Worm (Caenorhabditis elegans) whole organism, late embryonic: ENCODE measurements around the gene unc-61.

Experiments
- K02D7.2 ChIP-seq: sonication (generic microtip); optimal IDR thresholded peaks from 2 replicates; lab custom pipeline; 2017; ENCODE audit warnings: mild to moderate bottlenecking, missing genetic modification characterization, missing compliant biosample characterization
- K09A11.1 ChIP-seq: sonication (generic microtip); optimal IDR thresholded peaks from 2 replicates; lab custom pipeline; 2017; ENCODE audit warnings: antibody characterized with exemption, mild to moderate bottlenecking, missing genetic modification characterization, missing compliant biosample characterization; ENCODE audit not compliant: insufficient read depth
- Y22D7AL.16 ChIP-seq: sonication (generic microtip); optimal IDR thresholded peaks from 2 replicates; lab custom pipeline; 2016; ENCODE audit warnings: missing genetic modification characterization, missing compliant biosample characterization
- ceh-45 ChIP-seq: fragments of 200-800 bp; sonication (Bioruptor generic); IDR thresholded peaks from 2 replicates; pipeline ENCODE4 v1.3.6; 2022; ENCODE audit warnings: missing genetic modification reagents, missing genetic modification characterization, missing compliant biosample characterization
- ceh-48 ChIP-seq: sonication (generic microtip); optimal IDR thresholded peaks from 2 replicates; lab custom pipeline; 2016; ENCODE audit warnings: missing genetic modification characterization, inconsistent platforms, missing compliant biosample characterization
- elt-4 ChIP-seq: sonication (generic microtip); optimal IDR thresholded peaks from 2 replicates; lab custom pipeline; 2016; ENCODE audit warnings: missing genetic modification characterization, missing compliant biosample characterization
- ets-4 ChIP-seq: sonication (generic microtip); optimal IDR thresholded peaks from 2 replicates; lab custom pipeline; 2016; ENCODE audit warnings: missing genetic modification characterization, missing compliant biosample characterization
- eyg-1 ChIP-seq: sonication (generic microtip); optimal IDR thresholded peaks from 2 replicates; lab custom pipeline; 2016; ENCODE audit warnings: missing genotype, missing genetic modification characterization, missing compliant biosample characterization
- gmeb-2 ChIP-seq: sonication (generic microtip); optimal IDR thresholded peaks from 2 replicates; lab custom pipeline; 2016; ENCODE audit warnings: missing genetic modification characterization, inconsistent platforms, missing compliant biosample characterization
- hlh-15 ChIP-seq: sonication (generic microtip); optimal IDR thresholded peaks from 2 replicates; lab custom pipeline; 2016; ENCODE audit warnings: missing genetic modification characterization, missing compliant biosample characterization
- hlh-8 ChIP-seq: sonication (generic microtip); optimal IDR thresholded peaks from 2 replicates; lab custom pipeline; 2016; ENCODE audit warnings: missing genotype, missing genetic modification characterization, missing compliant biosample characterization
- nhr-232 ChIP-seq: sonication (generic microtip); optimal IDR thresholded peaks from 2 replicates; lab custom pipeline; 2016; ENCODE audit warnings: missing genetic modification characterization, missing compliant biosample characterization
- pat-9 ChIP-seq: fragments of 200-800 bp; sonication (Bioruptor generic); optimal IDR thresholded peaks from 2 replicates; lab custom pipeline; 2018; ENCODE audit warnings: mild to moderate bottlenecking, missing genetic modification characterization, moderate library complexity, missing compliant biosample characterization
- sox-4 ChIP-seq: sonication (generic microtip); optimal IDR thresholded peaks from 2 replicates; lab custom pipeline; 2017; ENCODE audit warnings: mild to moderate bottlenecking, missing genetic modification characterization, inconsistent platforms, missing compliant biosample characterization
- ttx-3 ChIP-seq: sonication (generic microtip); optimal IDR thresholded peaks from 2 replicates; lab custom pipeline; 2016; ENCODE audit warnings: missing genetic modification reagents, missing genetic modification characterization, missing compliant biosample characterization
- unc-3 ChIP-seq, 2 experiments: fragments of 200-800 bp in 1 of 2; sonication (Bioruptor generic) in 1 of 2; sonication (generic microtip) in 1 of 2; conservative IDR thresholded peaks in 1 of 2; optimal IDR thresholded peaks in 1 of 2; 2 replicates each; pipeline versions ENCODE4 v1.3.6 to Lab custom; 2016 to 2022; ENCODE audit warnings: missing compliant biosample characterization in 2 of 2, missing genetic modification characterization in 2 of 2, missing genetic modification reagents in 1 of 2
- unc-42 ChIP-seq: sonication (generic microtip); optimal IDR thresholded peaks from 2 replicates; lab custom pipeline; 2016; ENCODE audit warnings: missing genotype, missing genetic modification characterization, missing compliant biosample characterization
- ztf-16 ChIP-seq: sonication (generic microtip); optimal IDR thresholded peaks from 2 replicates; lab custom pipeline; 2017; ENCODE audit warnings: missing genetic modification characterization, missing compliant biosample characterization

unc-61 gene

ce11 chrV:14683926-14684325 lies 50.1 kb downstream of the unc-61 start:
- TF ChIP-seq K02D7.2 (no peak), Y22D7AL.16 (tag; lab: Kevin White, UChicago) (no peak), hlh-8 (tag; lab: Kevin White, UChicago) (no peak)

ce11 chrV:14683291-14683690 lies 50.7 kb downstream of the unc-61 start:
- TF ChIP-seq ceh-48 (tag; lab: Kevin White, UChicago) (no peak), unc-3 (GFP tag; conservative IDR thresholded peaks at IDR 0.05; lab: Robert Waterston, UW) (no peak), unc-3 (tag; optimal IDR thresholded peaks at IDR 0.05; lab: Kevin White, UChicago) (no peak), nhr-232 (tag; lab: Kevin White, UChicago) (no peak), eyg-1 (no peak), K09A11.1 (tag; lab: Kevin White, UChicago) (no peak), sox-4 (tag; lab: Kevin White, UChicago) (no peak), ttx-3 (tag; lab: Kevin White, UChicago) (no peak), gmeb-2 (tag; lab: Kevin White, UChicago) (no peak), unc-42 (tag; lab: Kevin White, UChicago) (no peak), pat-9 (tag; lab: Kevin White, UChicago) (no peak)

- TF ChIP-seq ceh-45 (no peak), sox-4 (tag; lab: Kevin White, UChicago) (no peak), hlh-15 (no peak), ets-4 (tag; lab: Kevin White, UChicago) (no peak), unc-3 (GFP tag; conservative IDR thresholded peaks at IDR 0.05; lab: Robert Waterston, UW) (no peak), unc-3 (tag; optimal IDR thresholded peaks at IDR 0.05; lab: Kevin White, UChicago) (no peak), ztf-16 (tag; lab: Kevin White, UChicago) (no peak), elt-4 (tag; lab: Kevin White, UChicago) (no peak)
- TF ChIP-seq, all 69 proteins: peak for 0
Measured at ce11 chrV:14682870-14683269, 51.2 kb downstream of the unc-61 start.
